Worm (Caenorhabditis elegans) whole organism, L4/young adult: Measurements from ENCODE around the gene ttr-59.

Source experiments
- W03F9.2 ChIP-seq: fragments of 150-350 bp; optimal IDR thresholded peaks from 2 replicates; lab custom pipeline; 2014; ENCODE audit warnings: missing biosample characterization, missing genetic modification characterization
- dao-5 ChIP-seq: sonication (generic microtip); optimal IDR thresholded peaks from 2 replicates; lab custom pipeline; 2016; ENCODE audit warnings: missing genotype, missing genetic modification characterization, moderate library complexity, missing compliant biosample characterization
- him-1 ChIP-seq: sonication (generic microtip); optimal IDR thresholded peaks from 2 replicates; lab custom pipeline; 2016; ENCODE audit warnings: missing genotype, missing genetic modification reagents, missing genetic modification characterization, missing compliant biosample characterization

- TF ChIP-seq him-1 (tag; lab: Kevin White, UChicago) (no peak), W03F9.2 (tag; lab: Kevin White, UChicago) (peak; percentile 66), dao-5 (tag; lab: Kevin White, UChicago) (no peak)
Observed at ce11 chrX:7340915-7341559, 11.4 kb downstream of the ttr-59 start, which contains the start of gene C07D8.6.
